Fruit fly (Drosophila melanogaster) whole organism, wandering third instar larva: Measurements from ENCODE around the gene png.

Source experiments
- CrebA ChIP-seq: fragments of 200-800 bp; sonication (Bioruptor generic); optimal IDR thresholded peaks from 2 replicates; lab custom pipeline; 2016; ENCODE audit warnings: missing biosample characterization, mild to moderate bottlenecking, missing genetic modification characterization, borderline replicate concordance
- Dfd ChIP-seq: fragments of >200 bp; optimal IDR thresholded peaks from 2 replicates; lab custom pipeline; 2017; ENCODE audit warnings: missing biosample characterization, missing genetic modification characterization
- Dif ChIP-seq: fragments of 200-275, 200-300 bp; sonication (Bioruptor generic); optimal IDR thresholded peaks from 2 replicates; lab custom pipeline; 2018; ENCODE audit warnings: missing biosample characterization, missing genetic modification characterization; ENCODE audit not compliant: partially characterized antibody
- GATAd ChIP-seq: sonication (Bioruptor generic); optimal IDR thresholded peaks from 2 replicates; lab custom pipeline; 2016; ENCODE audit warnings: missing biosample characterization, missing genetic modification characterization
- HLH106 ChIP-seq: fragments of 200-800 bp; optimal IDR thresholded peaks from 3 replicates; lab custom pipeline; 2019; ENCODE audit warnings: missing biosample characterization, mild to moderate bottlenecking, missing genetic modification characterization, moderate library complexity
- Hnf4 ChIP-seq: fragments of 200-800 bp; sonication (Bioruptor generic); optimal IDR thresholded peaks from 2 replicates; lab custom pipeline; 2016; ENCODE audit warnings: missing biosample characterization, mild to moderate bottlenecking, missing genetic modification characterization
- Hr78 ChIP-seq: fragments of >200 bp; optimal IDR thresholded peaks from 2 replicates; lab custom pipeline; 2017; ENCODE audit warnings: missing biosample characterization, missing genetic modification characterization
- Hr83 ChIP-seq: fragments of 200-300 bp; sonication (Bioruptor generic); optimal IDR thresholded peaks from 2 replicates; lab custom pipeline; 2016; ENCODE audit warnings: missing biosample characterization, mild to moderate bottlenecking, missing genetic modification characterization, moderate library complexity; ENCODE audit not compliant: poor library complexity, severe bottlenecking
- Jra ChIP-seq: sonication (Bioruptor generic); optimal IDR thresholded peaks from 2 replicates; lab custom pipeline; 2016; ENCODE audit warnings: missing biosample characterization, missing genetic modification characterization
- Mio ChIP-seq: sonication (Bioruptor generic); optimal IDR thresholded peaks from 2 replicates; lab custom pipeline; 2016; ENCODE audit warnings: missing biosample characterization, missing genetic modification characterization
- Myc ChIP-seq: fragments of >200 bp; optimal IDR thresholded peaks from 2 replicates; lab custom pipeline; 2017
- OdsH ChIP-seq: fragments of 200-800 bp; sonication (Bioruptor generic); optimal IDR thresholded peaks from 2 replicates; lab custom pipeline; 2016; ENCODE audit warnings: missing biosample characterization, mild to moderate bottlenecking, missing genetic modification characterization
- Rel ChIP-seq, 2 experiments: fragments of 200-800 bp; sonication (Bioruptor generic) in 1 of 2; optimal IDR thresholded peaks; 2 replicates in 1 of 2; 3 replicates in 1 of 2; lab custom pipeline; 2016 to 2019; ENCODE audit warnings: mild to moderate bottlenecking in 2 of 2, missing biosample characterization in 2 of 2, missing genetic modification characterization in 2 of 2, moderate library complexity in 1 of 2
- Vsx2 ChIP-seq: fragments of 200-300, 225-300 bp; sonication (Bioruptor generic); optimal IDR thresholded peaks from 2 replicates; lab custom pipeline; 2018; ENCODE audit warnings: missing biosample characterization, missing genetic modification characterization; ENCODE audit not compliant: partially characterized antibody
- br ChIP-seq: fragments of 200-800 bp; sonication (Bioruptor generic); optimal IDR thresholded peaks from 2 replicates; lab custom pipeline; 2016; ENCODE audit warnings: missing biosample characterization, missing genetic modification characterization
- brk ChIP-seq: fragments of 200-800 bp; sonication (Bioruptor generic); optimal IDR thresholded peaks from 2 replicates; lab custom pipeline; 2016; ENCODE audit warnings: missing biosample characterization, mild to moderate bottlenecking, missing genetic modification characterization
- dl ChIP-seq, 2 experiments: fragments of 175-275, 200-275 bp in 1 of 2; fragments of 200-275 bp in 1 of 2; sonication (Bioruptor generic); optimal IDR thresholded peaks; lab custom pipeline; 2018; ENCODE audit warnings: mild to moderate bottlenecking in 2 of 2, missing biosample characterization in 2 of 2, missing genetic modification characterization in 2 of 2, moderate library complexity in 2 of 2; ENCODE audit not compliant: partially characterized antibody in 2 of 2, insufficient read depth in 1 of 2
- dmrt93B ChIP-seq: fragments of 200-800 bp; sonication (Bioruptor generic); optimal IDR thresholded peaks from 2 replicates; lab custom pipeline; 2018; ENCODE audit warnings: missing biosample characterization, mild to moderate bottlenecking, missing genetic modification characterization
- dsf ChIP-seq: sonication (Bioruptor generic); optimal IDR thresholded peaks from 2 replicates; lab custom pipeline; 2016; ENCODE audit warnings: missing biosample characterization, missing genetic modification characterization, borderline replicate concordance
- ey ChIP-seq: fragments of 200-800 bp; sonication (Bioruptor generic); optimal IDR thresholded peaks from 2 replicates; lab custom pipeline; 2016; ENCODE audit warnings: missing biosample characterization, missing genetic modification characterization
- foxo ChIP-seq, 2 experiments: fragments of 200-800 bp; sonication (Bioruptor generic); optimal IDR thresholded peaks; 2 replicates in 1 of 2; 3 replicates in 1 of 2; lab custom pipeline; 2016 to 2017; ENCODE audit warnings: missing biosample characterization in 2 of 2, missing genetic modification characterization in 2 of 2
- fru ChIP-seq: fragments of 200-800 bp; sonication (Bioruptor generic); optimal IDR thresholded peaks from 3 replicates; lab custom pipeline; 2016; ENCODE audit warnings: missing biosample characterization, mild to moderate bottlenecking, missing genetic modification characterization
- h ChIP-seq: fragments of 200-800 bp; sonication (Bioruptor generic); optimal IDR thresholded peaks from 3 replicates; lab custom pipeline; 2016; ENCODE audit warnings: missing biosample characterization, mild to moderate bottlenecking, missing genetic modification characterization
- jim ChIP-seq: fragments of 175-275, 200-325 bp; sonication (Bioruptor generic); optimal IDR thresholded peaks from 2 replicates; lab custom pipeline; 2016; ENCODE audit warnings: missing biosample characterization, mild to moderate bottlenecking, missing genetic modification characterization
- lola ChIP-seq: fragments of >200 bp; optimal IDR thresholded peaks from 2 replicates; lab custom pipeline; 2017; ENCODE audit warnings: missing biosample characterization, missing genetic modification characterization
- pan ChIP-seq: fragments of >200 bp; optimal IDR thresholded peaks from 2 replicates; lab custom pipeline; 2017
- rgr ChIP-seq: fragments of 200-800 bp; sonication (Bioruptor generic); optimal IDR thresholded peaks from 3 replicates; lab custom pipeline; 2016; ENCODE audit warnings: missing biosample characterization, mild to moderate bottlenecking, missing genetic modification characterization
- sage ChIP-seq: fragments of 200-800 bp; sonication (Bioruptor generic); optimal IDR thresholded peaks from 2 replicates; lab custom pipeline; 2016; ENCODE audit warnings: missing biosample characterization, mild to moderate bottlenecking, missing genetic modification characterization
- sv ChIP-seq: fragments of 200-800 bp; sonication (Bioruptor generic); optimal IDR thresholded peaks from 3 replicates; lab custom pipeline; 2016; ENCODE audit warnings: missing biosample characterization, missing genetic modification characterization
- tai ChIP-seq: sonication (Bioruptor generic); optimal IDR thresholded peaks from 2 replicates; lab custom pipeline; 2016; ENCODE audit warnings: missing biosample characterization, missing genetic modification characterization
- usp ChIP-seq: fragments of >200 bp; optimal IDR thresholded peaks from 2 replicates; lab custom pipeline; 2017; ENCODE audit warnings: missing biosample characterization, missing genetic modification characterization
- woc ChIP-seq: sonication (Bioruptor generic); optimal IDR thresholded peaks from 2 replicates; lab custom pipeline; 2016; ENCODE audit warnings: missing biosample characterization, mild to moderate bottlenecking, missing genetic modification characterization

Gene png

dm6 chrX:1388148-1388703 is 30.8 kb upstream of the png start:
- TF ChIP-seq Hnf4 (GFP tag; lab: Kevin White, UChicago) = no peak
- TF ChIP-seq GATAd (GFP tag; lab: Kevin White, UChicago) = no peak
- TF ChIP-seq OdsH (GFP tag; lab: Kevin White, UChicago) = no peak
- peak in 1 of 2 experiments; percentile 25 for TF ChIP-seq dl (GFP tag; optimal IDR thresholded peaks at IDR 0.05; lab: Kevin White, UChicago; ENCODE audit: insufficient read depth in 1 of 2, partially characterized antibody in 2 of 2)

dm6 chrX:1387149-1387752 is 29.9 kb upstream of the png start:
- TF ChIP-seq Rel (GFP tag; optimal IDR thresholded peaks at IDR 0.05; lab: Kevin White, UChicago) = no peak
- peak; percentile 81 for TF ChIP-seq Rel (tag; optimal IDR thresholded peaks at IDR 0.05; lab: Kevin White, UChicago)
- TF ChIP-seq h (GFP tag; lab: Kevin White, UChicago) = peak; percentile 50
- no peak for TF ChIP-seq lola (GFP tag; lab: Kevin White, UChicago)

dm6 chrX:1384232-1384631 is 26.8 kb upstream of the png start:
- TF ChIP-seq Myc (lab: Kevin White, UChicago) (no peak), Hnf4 (GFP tag; lab: Kevin White, UChicago) (no peak), usp (GFP tag; lab: Kevin White, UChicago) (no peak), Hr83 (GFP tag; lab: Kevin White, UChicago) (no peak), Hr78 (no peak), CrebA (GFP tag; lab: Kevin White, UChicago) (no peak), dmrt93B (GFP tag; lab: Kevin White, UChicago) (no peak), tai (GFP tag; lab: Kevin White, UChicago) (no peak), Rel (GFP tag; optimal IDR thresholded peaks at IDR 0.05; lab: Kevin White, UChicago) (no peak), Rel (tag; optimal IDR thresholded peaks at IDR 0.05; lab: Kevin White, UChicago) (no peak), dl (GFP tag; optimal IDR thresholded peaks at IDR 0.05; lab: Kevin White, UChicago; ENCODE audit: insufficient read depth in 1 of 2, partially characterized antibody in 2 of 2) (no peak), jim (GFP tag; lab: Kevin White, UChicago) (no peak), h (GFP tag; lab: Kevin White, UChicago) (no peak)

dm6 chrX:1382489-1382888 is 25.1 kb upstream of the png start:
- TF ChIP-seq h (GFP tag; lab: Kevin White, UChicago) (no peak), dsf (GFP tag; lab: Kevin White, UChicago) (no peak), dmrt93B (GFP tag; lab: Kevin White, UChicago) (no peak), Dfd (GFP tag; lab: Kevin White, UChicago) (no peak), Vsx2 (GFP tag; lab: Kevin White, UChicago) (no peak), lola (GFP tag; lab: Kevin White, UChicago) (no peak), fru (GFP tag; lab: Kevin White, UChicago) (no peak), Mio (GFP tag; lab: Kevin White, UChicago) (no peak), Rel (GFP tag; optimal IDR thresholded peaks at IDR 0.05; lab: Kevin White, UChicago) (no peak), Rel (tag; optimal IDR thresholded peaks at IDR 0.05; lab: Kevin White, UChicago) (no peak), woc (no peak), br (no peak), ey (GFP tag; lab: Kevin White, UChicago) (no peak), Dif (GFP tag; lab: Kevin White, UChicago) (no peak), rgr (GFP tag; lab: Kevin White, UChicago) (no peak), pan (lab: Kevin White, UChicago) (no peak), sv (GFP tag; lab: Kevin White, UChicago) (no peak)
- TF ChIP-seq, all 38 proteins: peak for 0

dm6 chrX:1381413-1381991 is 24.1 kb upstream of the png start:
- TF ChIP-seq GATAd (GFP tag; lab: Kevin White, UChicago) (no peak), dsf (GFP tag; lab: Kevin White, UChicago) (no peak), Hr78 (no peak), woc (no peak), brk (GFP tag; lab: Kevin White, UChicago) (no peak), sage (GFP tag; lab: Kevin White, UChicago) (no peak), Vsx2 (GFP tag; lab: Kevin White, UChicago) (no peak), HLH106 (tag; lab: Kevin White, UChicago) (no peak), CrebA (GFP tag; lab: Kevin White, UChicago) (no peak), tai (GFP tag; lab: Kevin White, UChicago) (no peak), Jra (GFP tag; lab: Kevin White, UChicago) (no peak), Dif (GFP tag; lab: Kevin White, UChicago) (no peak), foxo (GFP tag; optimal IDR thresholded peaks at IDR 0.05; lab: Kevin White, UChicago) (no peak), sv (GFP tag; lab: Kevin White, UChicago) (no peak), dl (GFP tag; optimal IDR thresholded peaks at IDR 0.05; lab: Kevin White, UChicago; ENCODE audit: insufficient read depth in 1 of 2, partially characterized antibody in 2 of 2) (no peak)
